Fruit fly (Drosophila melanogaster): ENCODE results near the gene Sap47.

Gene Sap47

dm6 chr3R:15993139-15993804 lies 58.4 kb downstream of the Sap47 start (continued):
- TF ChIP-seq Lpt (GFP tag; optimal IDR thresholded peaks at IDR 0.05) (peak; percentile 27), Ets21C (GFP tag; optimal IDR thresholded peaks at IDR 0.05) (no peak), CG16779 (tag; optimal IDR thresholded peaks at IDR 0.05) (no peak), Gug (GFP tag; IDR thresholded peaks at IDR 0.05) (no peak), CG6792 (GFP tag; optimal IDR thresholded peaks at IDR 0.05) (no peak), topi (GFP tag; optimal IDR thresholded peaks at IDR 0.05) (no peak), eg (GFP tag; IDR thresholded peaks at IDR 0.05) (peak; percentile 71), Smox (GFP tag; optimal IDR thresholded peaks at IDR 0.05) (no peak), dac (GFP tag; optimal IDR thresholded peaks at IDR 0.05) (no peak), CG10669 (GFP tag; optimal IDR thresholded peaks at IDR 0.05) (no peak), pdm3 (GFP tag; optimal IDR thresholded peaks at IDR 0.05) (no peak), Hr38 (GFP tag; optimal IDR thresholded peaks at IDR 0.05) (no peak), CG1621 (tag; optimal IDR thresholded peaks at IDR 0.05) (peak; percentile 6), CG15336 (GFP tag; IDR thresholded peaks at IDR 0.05) (peak; percentile 60), CG3032 (tag; optimal IDR thresholded peaks at IDR 0.05) (peak; percentile 3), CG8632 (GFP tag; optimal IDR thresholded peaks at IDR 0.05) (peak; percentile 4), Sox15 (GFP tag; optimal IDR thresholded peaks at IDR 0.05) (no peak), CG8119 (GFP tag; IDR thresholded peaks at IDR 0.05) (peak; percentile 52; the same call in 1 of the 3 replicates), CG6163 (GFP tag; IDR thresholded peaks at IDR 0.05) (peak; percentile 66; the same call in 2 of the 3 replicates), Hr39 (GFP tag; optimal IDR thresholded peaks at IDR 0.05) (no peak), fd85E (GFP tag; optimal IDR thresholded peaks at IDR 0.05) (no peak), CG11902 (GFP tag; optimal IDR thresholded peaks at IDR 0.05) (no peak), Blimp-1 (GFP tag; optimal IDR thresholded peaks at IDR 0.05) (no peak), CG3919 (GFP tag; optimal IDR thresholded peaks at IDR 0.05) (peak; percentile 41), Met (GFP tag; optimal IDR thresholded peaks at IDR 0.05) (no peak), CG11294 (GFP tag; IDR thresholded peaks at IDR 0.05) (no peak), CG6808 (GFP tag; optimal IDR thresholded peaks at IDR 0.05) (no peak), Eip78C (GFP tag) (peak; percentile 72), esn (GFP tag; optimal IDR thresholded peaks at IDR 0.05) (no peak), Sox14 (GFP tag; optimal IDR thresholded peaks at IDR 0.05) (peak; percentile 36), CG6854 (GFP tag; optimal IDR thresholded peaks at IDR 0.05) (no peak), OdsH (GFP tag; optimal IDR thresholded peaks at IDR 0.05) (no peak), CG31627 (GFP tag; optimal IDR thresholded peaks at IDR 0.05) (no peak), Sox102F (GFP tag; optimal IDR thresholded peaks at IDR 0.05) (no peak), CG34406 (GFP tag; optimal IDR thresholded peaks at IDR 0.05) (peak; percentile 6), svp (GFP tag) (peak; percentile 72), fd59A (GFP tag; optimal IDR thresholded peaks at IDR 0.05) (no peak)

- peak; percentile 95 for TF ChIP-seq svp (GFP tag)
- TF ChIP-seq esn (GFP tag; optimal IDR thresholded peaks at IDR 0.05): no peak
- no peak for TF ChIP-seq CG8119 (GFP tag; IDR thresholded peaks at IDR 0.05)
- no peak for TF ChIP-seq pdm3 (GFP tag; optimal IDR thresholded peaks at IDR 0.05)
- peak; percentile 45; the same call in 2 of the 3 replicates for TF ChIP-seq eg (GFP tag; IDR thresholded peaks at IDR 0.05)
- TF ChIP-seq Eip78C (GFP tag): no peak
- TF ChIP-seq dac (GFP tag; optimal IDR thresholded peaks at IDR 0.05): no peak
- TF ChIP-seq CG6854 (GFP tag; optimal IDR thresholded peaks at IDR 0.05): no peak
- TF ChIP-seq fd59A (GFP tag; optimal IDR thresholded peaks at IDR 0.05): no peak
- TF ChIP-seq CG6163 (GFP tag; IDR thresholded peaks at IDR 0.05): 0 out of 3 replicates have a peak, but pooled peaks have one; percentile 8
- no peak for TF ChIP-seq ss (GFP tag; optimal IDR thresholded peaks at IDR 0.05)
- TF ChIP-seq CG11294 (GFP tag; IDR thresholded peaks at IDR 0.05): no peak
- TF ChIP-seq Ets21C (GFP tag; optimal IDR thresholded peaks at IDR 0.05): no peak
- TF ChIP-seq lz (GFP tag; optimal IDR thresholded peaks at IDR 0.05): no peak
- no peak for TF ChIP-seq CG15336 (GFP tag; IDR thresholded peaks at IDR 0.05)
- 0 out of 2 replicates have a peak, but pooled peaks have one; percentile 13 for TF ChIP-seq Gug (GFP tag; IDR thresholded peaks at IDR 0.05)
- TF ChIP-seq CG32006 (GFP tag; optimal IDR thresholded peaks at IDR 0.05): peak; percentile 17
- TF ChIP-seq Sox15 (GFP tag; optimal IDR thresholded peaks at IDR 0.05): no peak
- no peak for TF ChIP-seq CG11762 (GFP tag; optimal IDR thresholded peaks at IDR 0.05; ENCODE audit: insufficient read depth)
- no peak for TF ChIP-seq fd85E (GFP tag; optimal IDR thresholded peaks at IDR 0.05)
- peak; percentile 18 for TF ChIP-seq CG6276 (GFP tag; optimal IDR thresholded peaks at IDR 0.05)
- TF ChIP-seq CG9139 (GFP tag; optimal IDR thresholded peaks at IDR 0.05): no peak
- no peak for TF ChIP-seq CG3032 (tag; optimal IDR thresholded peaks at IDR 0.05)
- no peak for TF ChIP-seq Hr38 (GFP tag; optimal IDR thresholded peaks at IDR 0.05)
- TF ChIP-seq spab (GFP tag; optimal IDR thresholded peaks at IDR 0.05): no peak
- TF ChIP-seq CG8632 (GFP tag; optimal IDR thresholded peaks at IDR 0.05): no peak
- TF ChIP-seq Smox (GFP tag; optimal IDR thresholded peaks at IDR 0.05): no peak
- TF ChIP-seq CG6808 (GFP tag; optimal IDR thresholded peaks at IDR 0.05): no peak
- no peak for TF ChIP-seq CG34406 (GFP tag; optimal IDR thresholded peaks at IDR 0.05)
- no peak for TF ChIP-seq topi (GFP tag; optimal IDR thresholded peaks at IDR 0.05)
- no peak for TF ChIP-seq Lpt (GFP tag; optimal IDR thresholded peaks at IDR 0.05)
- no peak for TF ChIP-seq CG3919 (GFP tag; optimal IDR thresholded peaks at IDR 0.05)
Observed at dm6 chr3R:15993815-15994572, 59.1 kb downstream of the Sap47 start.

Measured in whole organism, prepupa.